Worm (Caenorhabditis elegans) whole organism, young adult: ENCODE results near the gene mars-1.

ENCODE experiments used
- hsf-1 ChIP-seq: fragments of 200-800 bp; sonication (Bioruptor generic); IDR thresholded peaks from 2 replicates; pipeline ENCODE4 v1.3.6; 2022; ENCODE audit warnings: missing genetic modification reagents, missing genetic modification characterization, missing compliant biosample characterization
- rec-8 ChIP-seq, 2 experiments: sonication (generic microtip); optimal IDR thresholded peaks; 2 replicates each; lab custom pipeline; 2016; ENCODE audit warnings: mild to moderate bottlenecking in 2 of 2, missing genetic modification characterization in 2 of 2, missing genetic modification reagents in 2 of 2, missing genotype in 2 of 2, missing biosample characterization in 1 of 2, missing compliant biosample characterization in 1 of 2, moderate library complexity in 1 of 2

ce11 chrIV:11625482-11625881, 9.8 kb downstream of the mars-1 start, which contains the start of gene lys-5:
- TF ChIP-seq hsf-1 (GFP tag; lab: Robert Waterston, UW) (no peak), rec-8 (tag; optimal IDR thresholded peaks at IDR 0.05; lab: Kevin White, UChicago) (no peak)
